Worm (Caenorhabditis elegans) whole organism, young adult: Measurements from ENCODE around the gene sgcb-1.

Source experiments
- attf-3 ChIP-seq: fragments of 200-800 bp; sonication (Bioruptor generic); conservative IDR thresholded peaks from 2 replicates; pipeline ENCODE4 v1.3.6; 2022; ENCODE audit warnings: missing genetic modification reagents, missing genetic modification characterization, missing compliant biosample characterization
- attf-5 ChIP-seq: fragments of 200-800 bp; sonication (Bioruptor generic); optimal IDR thresholded peaks from 2 replicates; lab custom pipeline; 2018; ENCODE audit warnings: mild to moderate bottlenecking, missing genetic modification characterization, missing compliant biosample characterization
- ceh-58 ChIP-seq: fragments of 200-800 bp; sonication (Bioruptor generic); IDR thresholded peaks from 2 replicates; pipeline ENCODE4 v1.3.6; 2022; ENCODE audit warnings: missing genetic modification characterization, missing compliant biosample characterization
- madf-8 ChIP-seq: fragments of 200-800 bp; sonication (Bioruptor generic); conservative IDR thresholded peaks from 2 replicates; pipeline ENCODE4 v1.3.6; 2022; ENCODE audit warnings: missing genetic modification reagents, missing genetic modification characterization, missing compliant biosample characterization
- nfya-2 ChIP-seq: fragments of 200-800 bp; sonication (Bioruptor generic); IDR thresholded peaks from 2 replicates; pipeline ENCODE4 v1.3.6; 2022; ENCODE audit warnings: missing genetic modification reagents, missing genetic modification characterization, missing compliant biosample characterization
- rpc-1 ChIP-seq, 2 experiments: fragments of 150-350 bp in 1 of 2; sonication (generic microtip) in 1 of 2; optimal IDR thresholded peaks; 2 replicates each; lab custom pipeline; 2014 to 2018; ENCODE audit warnings: missing biosample characterization in 1 of 2, missing genetic modification characterization in 1 of 2, missing genetic modification reagents in 1 of 2, missing genotype in 1 of 2
- sdz-38 ChIP-seq: sonication (generic microtip); optimal IDR thresholded peaks from 2 replicates; lab custom pipeline; 2016; ENCODE audit warnings: missing genotype, missing genetic modification characterization, missing compliant biosample characterization
- ztf-22 ChIP-seq: fragments of 200-800 bp; sonication (Bioruptor generic); optimal IDR thresholded peaks from 2 replicates; lab custom pipeline; 2018; ENCODE audit warnings: mild to moderate bottlenecking, missing genetic modification characterization, moderate library complexity, missing compliant biosample characterization

sgcb-1 gene

ce11 chrII:374950-375349, 48.9 kb downstream of the sgcb-1 start, which contains the start of gene C03H5.4:
C03H5.4 (plus strand) TSS chrII:375250.
- TF ChIP-seq madf-8 (GFP tag; lab: Robert Waterston, UW) (no peak), attf-5 (GFP tag; lab: Kevin White, UChicago) (no peak), ceh-58 (GFP tag; lab: Robert Waterston, UW) (no peak), ztf-22 (no peak), rpc-1 (optimal IDR thresholded peaks at IDR 0.05; lab: Kevin White, UChicago) (no peak), rpc-1 (tag; optimal IDR thresholded peaks at IDR 0.05; lab: Kevin White, UChicago) (no peak), nfya-2 (no peak), attf-3 (GFP tag; lab: Robert Waterston, UW) (no peak), sdz-38 (tag; lab: Kevin White, UChicago) (no peak)
